Worm (Caenorhabditis elegans) whole organism, early embryonic: ENCODE results near the gene nspf-2.

ENCODE experiments used
- B0310.2 ChIP-seq: sonication (generic microtip); optimal IDR thresholded peaks from 2 replicates; lab custom pipeline; 2016; ENCODE audit warnings: mild to moderate bottlenecking, missing genetic modification characterization, missing compliant biosample characterization
- F13C5.2 ChIP-seq: sonication (generic microtip); optimal IDR thresholded peaks from 2 replicates; lab custom pipeline; 2017; ENCODE audit warnings: mild to moderate bottlenecking, missing genetic modification characterization, inconsistent platforms, missing compliant biosample characterization
- aly-1 ChIP-seq: sonication (generic microtip); optimal IDR thresholded peaks from 2 replicates; lab custom pipeline; 2016; ENCODE audit warnings: missing genetic modification characterization, missing compliant biosample characterization
- ama-1 ChIP-seq: fragments of 150-350 bp; optimal IDR thresholded peaks from 2 replicates; lab custom pipeline; 2014
- ceh-13 ChIP-seq: fragments of 200-800 bp; sonication (Bioruptor generic); optimal IDR thresholded peaks from 2 replicates; lab custom pipeline; 2018; ENCODE audit warnings: mild to moderate bottlenecking, missing genetic modification characterization, missing compliant biosample characterization
- ceh-36 ChIP-seq: sonication (generic microtip); optimal IDR thresholded peaks from 2 replicates; lab custom pipeline; 2016; ENCODE audit warnings: missing genetic modification characterization, inconsistent platforms, missing compliant biosample characterization
- ets-7 ChIP-seq: sonication (generic microtip); optimal IDR thresholded peaks from 2 replicates; lab custom pipeline; 2016; ENCODE audit warnings: missing genotype, missing genetic modification characterization, missing compliant biosample characterization
- flt-1 ChIP-seq: fragments of 200-800 bp; sonication (Bioruptor generic); IDR thresholded peaks from 2 replicates; pipeline ENCODE4 v1.3.6; 2022; ENCODE audit warnings: missing genetic modification characterization, missing compliant biosample characterization
- hmbx-1 ChIP-seq: sonication (generic microtip); optimal IDR thresholded peaks from 2 replicates; lab custom pipeline; 2016; ENCODE audit warnings: mild to moderate bottlenecking, missing genetic modification characterization, missing compliant biosample characterization
- hmg-4 ChIP-seq: fragments of 200-800 bp; sonication (Bioruptor generic); optimal IDR thresholded peaks from 2 replicates; lab custom pipeline; 2018; ENCODE audit warnings: mild to moderate bottlenecking, missing genetic modification characterization, missing compliant biosample characterization
- hnd-1 ChIP-seq: sonication (generic microtip); optimal IDR thresholded peaks from 2 replicates; lab custom pipeline; 2016; ENCODE audit warnings: missing genetic modification characterization, missing compliant biosample characterization
- pes-1 ChIP-seq: fragments of 200-800 bp; sonication (Bioruptor generic); IDR thresholded peaks from 2 replicates; pipeline ENCODE4 v1.3.6; 2022; ENCODE audit warnings: missing genetic modification reagents, missing genetic modification characterization, missing compliant biosample characterization
- scrt-1 ChIP-seq: fragments of 200-800 bp; sonication (Bioruptor generic); IDR thresholded peaks from 2 replicates; pipeline ENCODE4 v1.3.6; 2022; ENCODE audit warnings: missing genetic modification characterization, missing compliant biosample characterization
- sea-1 ChIP-seq: fragments of 200-800 bp; sonication (Bioruptor generic); conservative IDR thresholded peaks from 2 replicates; pipeline ENCODE4 v1.3.6; 2022; ENCODE audit warnings: missing genetic modification characterization, missing compliant biosample characterization
- tbx-11 ChIP-seq: fragments of 200-800 bp; sonication (Bioruptor generic); IDR thresholded peaks from 2 replicates; pipeline ENCODE4 v1.3.6; 2022; ENCODE audit warnings: missing genetic modification characterization, missing compliant biosample characterization
- tbx-37 ChIP-seq: fragments of 200-800 bp; sonication (Bioruptor generic); conservative IDR thresholded peaks from 2 replicates; pipeline ENCODE4 v1.3.6; 2022; ENCODE audit warnings: missing genetic modification reagents, missing genetic modification characterization, missing compliant biosample characterization
- tra-4 ChIP-seq: sonication (generic microtip); optimal IDR thresholded peaks from 2 replicates; lab custom pipeline; 2017; ENCODE audit warnings: missing genetic modification characterization, missing compliant biosample characterization

nspf-2 gene

ce11 chrII:2736156-2736728 lies 47.5 kb downstream of the nspf-2 start, which contains the start of gene T05A8.8:
Gene T05A8.8, plus strand, starts transcription at chrII:2736678.
- no peak for TF ChIP-seq ets-7 (tag; lab: Kevin White, UChicago)
- TF ChIP-seq scrt-1 (GFP tag; lab: Robert Waterston, UW), result no peak
- TF ChIP-seq tbx-37, result no peak
- no peak for TF ChIP-seq hmbx-1 (tag; lab: Kevin White, UChicago)
- TF ChIP-seq ceh-36, result no peak
- no peak for TF ChIP-seq ceh-13 (GFP tag; lab: Kevin White, UChicago)
- TF ChIP-seq hnd-1 (tag; lab: Kevin White, UChicago), result no peak
- no peak for TF ChIP-seq hmg-4 (GFP tag; lab: Kevin White, UChicago)
- no peak for TF ChIP-seq aly-1
- TF ChIP-seq tbx-11 (GFP tag; lab: Robert Waterston, UW), result no peak
- no peak for TF ChIP-seq tra-4
- TF ChIP-seq pes-1 (GFP tag; lab: Robert Waterston, UW), result no peak
- TF ChIP-seq B0310.2 (tag; lab: Kevin White, UChicago), result no peak
- no peak for TF ChIP-seq ama-1 (lab: Kevin White, UChicago)

ce11 chrII:2736938-2737337 lies 48.2 kb downstream of the nspf-2 start:
- TF ChIP-seq tbx-11 (GFP tag; lab: Robert Waterston, UW), result no peak
- no peak for TF ChIP-seq B0310.2 (tag; lab: Kevin White, UChicago)
- TF ChIP-seq ceh-36, result no peak
- TF ChIP-seq F13C5.2 (tag; lab: Kevin White, UChicago), result no peak
- TF ChIP-seq hnd-1 (tag; lab: Kevin White, UChicago), result no peak
- TF ChIP-seq hmbx-1 (tag; lab: Kevin White, UChicago), result no peak
- TF ChIP-seq flt-1 (GFP tag; lab: Robert Waterston, UW), result no peak
- no peak for TF ChIP-seq hmg-4 (GFP tag; lab: Kevin White, UChicago)
- no peak for TF ChIP-seq tbx-37
- no peak for TF ChIP-seq pes-1 (GFP tag; lab: Robert Waterston, UW)
- no peak for TF ChIP-seq ceh-13 (GFP tag; lab: Kevin White, UChicago)
- no peak for TF ChIP-seq sea-1 (GFP tag; lab: Robert Waterston, UW)
- no peak for TF ChIP-seq ama-1 (lab: Kevin White, UChicago)
- TF ChIP-seq aly-1, result no peak
- no peak for TF ChIP-seq tra-4
- no peak for TF ChIP-seq scrt-1 (GFP tag; lab: Robert Waterston, UW)
- TF ChIP-seq ets-7 (tag; lab: Kevin White, UChicago), result no peak
